Fruit fly (Drosophila melanogaster) whole organism, embryonic: ENCODE data around the gene Gr93d.

Experiments used
- ATbp ChIP-seq: fragments of 200-800 bp; sonication (Bioruptor generic); optimal IDR thresholded peaks from 2 replicates; lab custom pipeline; 2017; ENCODE audit warnings: missing biosample characterization, mild to moderate bottlenecking, missing genetic modification characterization, missing genetic modification reagents
- Ada2b ChIP-seq: fragments of 200-800 bp; sonication (Bioruptor generic); IDR thresholded peaks from 2 replicates; pipeline ENCODE4 v1.3.6; 2022; ENCODE audit warnings: missing biosample characterization, missing genetic modification characterization
- Adf1 ChIP-seq: fragments of 200-800 bp; sonication (Bioruptor generic); IDR thresholded peaks from 2 replicates; pipeline ENCODE4 v1.3.6; 2022; ENCODE audit warnings: missing biosample characterization, missing genetic modification characterization
- Atf-2 ChIP-seq: fragments of 200-800 bp; sonication (Bioruptor generic); optimal IDR thresholded peaks from 2 replicates; lab custom pipeline; 2016; ENCODE audit warnings: missing biosample characterization, missing genetic modification characterization
- Atf6 ChIP-seq: fragments of 200-800 bp; sonication (Bioruptor generic); IDR thresholded peaks from 2 replicates; pipeline ENCODE4 v1.3.6; 2022; ENCODE audit warnings: missing biosample characterization, missing genetic modification characterization
- Awh ChIP-seq: fragments of 200-800 bp; sonication (Bioruptor generic); IDR thresholded peaks from 2 replicates; pipeline ENCODE4, ENCODE4 v1.3.6; 2022; ENCODE audit warnings: missing biosample characterization, missing genetic modification characterization
- CG10462 ChIP-seq: fragments of 200-800 bp; sonication (Bioruptor generic); optimal IDR thresholded peaks from 2 replicates; lab custom pipeline; 2016; ENCODE audit warnings: missing biosample characterization, missing genetic modification characterization
- CG11456 ChIP-seq: fragments of 200-800 bp; sonication (Bioruptor generic); IDR thresholded peaks from 3 replicates; pipeline ENCODE4 v1.3.6; 2022; ENCODE audit warnings: missing biosample characterization, missing genetic modification characterization
- CG12236 ChIP-seq: fragments of 200-800 bp; sonication (Bioruptor generic); optimal IDR thresholded peaks from 2 replicates; lab custom pipeline; 2016; ENCODE audit warnings: missing biosample characterization, missing genetic modification characterization
- CG12659 ChIP-seq: fragments of 200-800 bp; sonication (Bioruptor generic); optimal IDR thresholded peaks from 3 replicates; lab custom pipeline; 2017; ENCODE audit warnings: mild to moderate bottlenecking, missing biosample characterization, missing genetic modification reagents, missing genetic modification characterization
- CG13424 ChIP-seq: fragments of 200-800 bp; sonication (Bioruptor generic); optimal IDR thresholded peaks from 2 replicates; lab custom pipeline; 2019; ENCODE audit warnings: missing biosample characterization, mild to moderate bottlenecking, missing genetic modification characterization, moderate library complexity
- CG14441 ChIP-seq: fragments of 200-800 bp; sonication (Bioruptor generic); IDR thresholded peaks from 2 replicates; pipeline ENCODE4 v1.3.6; 2022; ENCODE audit warnings: missing biosample characterization, missing genetic modification characterization
- CG15601 ChIP-seq: fragments of 200-800 bp; sonication (Bioruptor generic); optimal IDR thresholded peaks from 3 replicates; lab custom pipeline; 2019; ENCODE audit warnings: missing biosample characterization, mild to moderate bottlenecking, missing genetic modification characterization, moderate library complexity
- CG18476 ChIP-seq: fragments of 200-800 bp; sonication (Bioruptor generic); optimal IDR thresholded peaks from 2 replicates; lab custom pipeline; 2016; ENCODE audit warnings: missing biosample characterization, mild to moderate bottlenecking, missing genetic modification characterization
- CG2116 ChIP-seq: fragments of 200-800 bp; sonication (Bioruptor generic); optimal IDR thresholded peaks from 3 replicates; lab custom pipeline; 2018; ENCODE audit warnings: missing biosample characterization, mild to moderate bottlenecking, missing genetic modification characterization
- CG32772 ChIP-seq: fragments of 200-800 bp; sonication (Bioruptor generic); IDR thresholded peaks from 2 replicates; pipeline ENCODE4 v1.3.6; 2022; ENCODE audit warnings: missing biosample characterization, missing genetic modification characterization
- CG33557 ChIP-seq: fragments of 200-800 bp; sonication (Bioruptor generic); optimal IDR thresholded peaks from 2 replicates; lab custom pipeline; 2019; ENCODE audit warnings: missing biosample characterization, mild to moderate bottlenecking, missing genetic modification characterization, moderate library complexity
- CG4820 ChIP-seq: fragments of 200-800 bp; sonication (Bioruptor generic); optimal IDR thresholded peaks from 3 replicates; lab custom pipeline; 2016; ENCODE audit warnings: missing biosample characterization, missing genetic modification characterization
- CG6254 ChIP-seq: fragments of 200-800 bp; sonication (Bioruptor generic); optimal IDR thresholded peaks from 3 replicates; lab custom pipeline; 2017; ENCODE audit warnings: mild to moderate bottlenecking, missing biosample characterization, missing genetic modification reagents, missing genetic modification characterization
- CG7928 ChIP-seq: fragments of 200-800 bp; sonication (Bioruptor generic); optimal IDR thresholded peaks from 2 replicates; lab custom pipeline; 2017; ENCODE audit warnings: missing biosample characterization, mild to moderate bottlenecking, missing genetic modification characterization
- CG8388 ChIP-seq: fragments of 200-800 bp; sonication (Bioruptor generic); optimal IDR thresholded peaks from 2 replicates; lab custom pipeline; 2019; ENCODE audit warnings: missing biosample characterization, mild to moderate bottlenecking, missing genetic modification characterization, moderate library complexity
- CG8944 ChIP-seq: fragments of 200-800 bp; sonication (Bioruptor generic); optimal IDR thresholded peaks from 3 replicates; lab custom pipeline; 2016; ENCODE audit warnings: missing biosample characterization, missing genetic modification characterization
- CG9817 ChIP-seq: fragments of 200-800 bp; sonication (Bioruptor generic); optimal IDR thresholded peaks from 2 replicates; lab custom pipeline; 2018; ENCODE audit warnings: missing biosample characterization, mild to moderate bottlenecking, missing genetic modification characterization, moderate library complexity
- CoRest ChIP-seq: fragments of 200-800 bp; sonication (Bioruptor generic); optimal IDR thresholded peaks from 3 replicates; lab custom pipeline; 2018; ENCODE audit warnings: missing biosample characterization, mild to moderate bottlenecking, missing genetic modification characterization, moderate library complexity
- D19A ChIP-seq: fragments of 200-800 bp; optimal IDR thresholded peaks from 3 replicates; lab custom pipeline; 2019; ENCODE audit warnings: missing biosample characterization, mild to moderate bottlenecking, missing genetic modification characterization, moderate library complexity
- Dip3 ChIP-seq: fragments of 200-800 bp; sonication (Bioruptor generic); optimal IDR thresholded peaks from 3 replicates; lab custom pipeline; 2016; ENCODE audit warnings: missing biosample characterization, missing genetic modification characterization
- Ets97D ChIP-seq: fragments of 200-800 bp; sonication (Bioruptor generic); optimal IDR thresholded peaks from 3 replicates; lab custom pipeline; 2016; ENCODE audit warnings: missing biosample characterization, missing genetic modification characterization
- Nf-YB ChIP-seq: fragments of 200-800 bp; sonication (Bioruptor generic); optimal IDR thresholded peaks from 3 replicates; lab custom pipeline; 2019; ENCODE audit warnings: missing biosample characterization, mild to moderate bottlenecking, missing genetic modification characterization, moderate library complexity
- Oli ChIP-seq: fragments of 200-800 bp; sonication (Bioruptor generic); optimal IDR thresholded peaks from 2 replicates; lab custom pipeline; 2018; ENCODE audit warnings: missing biosample characterization, mild to moderate bottlenecking, missing genetic modification characterization, moderate library complexity
- Ptx1 ChIP-seq: fragments of 200-800 bp; sonication (Bioruptor generic); IDR thresholded peaks from 2 replicates; pipeline ENCODE4 v1.3.6; 2022; ENCODE audit warnings: missing biosample characterization, missing genetic modification characterization
- Sry-β ChIP-seq: fragments of 200-800 bp; sonication (Bioruptor generic); optimal IDR thresholded peaks from 2 replicates; lab custom pipeline; 2018; ENCODE audit warnings: missing biosample characterization, mild to moderate bottlenecking, missing genetic modification characterization, moderate library complexity
- Stat92E ChIP-seq, 3 experiments: fragments of >200 bp in 2 of 3; fragments of 200-800 bp in 1 of 3; sonication (Bioruptor generic) in 1 of 3; optimal IDR thresholded peaks; 2 replicates each; lab custom pipeline; 2017 to 2019; ENCODE audit warnings: missing biosample characterization in 3 of 3, missing genetic modification characterization in 3 of 3, mild to moderate bottlenecking in 1 of 3, moderate library complexity in 1 of 3
- Usf ChIP-seq: fragments of 200-800 bp; sonication (Bioruptor generic); optimal IDR thresholded peaks from 2 replicates; lab custom pipeline; 2017; ENCODE audit warnings: missing genotype, missing biosample characterization, missing genetic modification characterization
- bcd ChIP-seq: fragments of 200-800 bp; sonication (Bioruptor generic); optimal IDR thresholded peaks from 2 replicates; lab custom pipeline; 2017; ENCODE audit warnings: missing biosample characterization, mild to moderate bottlenecking, missing genetic modification characterization
- chif ChIP-seq, 2 experiments: fragments of 200-800 bp; sonication (Bioruptor generic); optimal IDR thresholded peaks; 3 replicates each; lab custom pipeline; 2016; ENCODE audit warnings: missing biosample characterization in 2 of 2, missing genetic modification characterization in 2 of 2
- dm ChIP-seq: fragments of 200-800 bp; sonication (Bioruptor generic); optimal IDR thresholded peaks from 3 replicates; lab custom pipeline; 2016; ENCODE audit warnings: missing biosample characterization, missing genetic modification characterization
- eve ChIP-seq, 2 experiments: fragments of >200 bp; optimal IDR thresholded peaks; 2 replicates each; lab custom pipeline; 2017; ENCODE audit warnings: missing biosample characterization in 2 of 2, missing genetic modification characterization in 2 of 2
- ewg ChIP-seq: fragments of 200-800 bp; sonication (Bioruptor generic); optimal IDR thresholded peaks from 3 replicates; lab custom pipeline; 2017; ENCODE audit warnings: mild to moderate bottlenecking, missing biosample characterization, missing genetic modification reagents, missing genetic modification characterization
- fu2 ChIP-seq: fragments of 200-800 bp; sonication (Bioruptor generic); optimal IDR thresholded peaks from 2 replicates; lab custom pipeline; 2016; ENCODE audit warnings: missing biosample characterization, missing genetic modification characterization
- gcm2 ChIP-seq: fragments of 200-800 bp; sonication (Bioruptor generic); optimal IDR thresholded peaks from 2 replicates; lab custom pipeline; 2016; ENCODE audit warnings: missing biosample characterization, missing genetic modification characterization
- h ChIP-seq: fragments of >200 bp; optimal IDR thresholded peaks from 2 replicates; lab custom pipeline; 2017
- hkb ChIP-seq, 2 experiments: fragments of 200-800 bp in 1 of 2; fragments of >200 bp in 1 of 2; sonication (Bioruptor generic) in 1 of 2; IDR thresholded peaks in 1 of 2; optimal IDR thresholded peaks in 1 of 2; 2 replicates each; pipeline versions ENCODE4 v1.3.6 to Lab custom; 2017 to 2022; ENCODE audit warnings: missing biosample characterization in 1 of 2, missing genetic modification characterization in 1 of 2
- ken ChIP-seq: fragments of 200-800 bp; sonication (Bioruptor generic); IDR thresholded peaks from 3 replicates; pipeline ENCODE4 v1.3.6; 2022; ENCODE audit warnings: missing biosample characterization, missing genetic modification characterization
- mam ChIP-seq: fragments of 200-800 bp; sonication (Bioruptor generic); optimal IDR thresholded peaks from 3 replicates; lab custom pipeline; 2016; ENCODE audit warnings: missing biosample characterization, missing genetic modification characterization
- pnt ChIP-seq: fragments of 200-800 bp; sonication (Bioruptor generic); optimal IDR thresholded peaks from 3 replicates; lab custom pipeline; 2016; ENCODE audit warnings: missing biosample characterization, missing genetic modification characterization
- ranshi ChIP-seq: fragments of 200-800 bp; sonication (Bioruptor generic); IDR thresholded peaks from 2 replicates; pipeline ENCODE4 v1.3.6; 2022; ENCODE audit warnings: missing biosample characterization, missing genetic modification characterization
- row ChIP-seq: fragments of 200-800 bp; sonication (Bioruptor generic); IDR thresholded peaks from 3 replicates; pipeline ENCODE4 v1.3.6; 2022; ENCODE audit warnings: missing biosample characterization, missing genetic modification characterization
- run ChIP-seq: fragments of 200-800 bp; sonication (Bioruptor generic); optimal IDR thresholded peaks from 3 replicates; lab custom pipeline; 2018; ENCODE audit warnings: missing biosample characterization, mild to moderate bottlenecking, missing genetic modification characterization
- sens ChIP-seq: fragments of 200-800 bp; sonication (Bioruptor generic); peaks from one replicate; lab custom pipeline; 2016; ENCODE audit warnings: missing biosample characterization, missing genetic modification characterization
- tap ChIP-seq: fragments of 200-800 bp; optimal IDR thresholded peaks from 3 replicates; lab custom pipeline; 2019; ENCODE audit warnings: missing biosample characterization, mild to moderate bottlenecking, missing genetic modification characterization, moderate library complexity
- trem ChIP-seq: fragments of 200-800 bp; optimal IDR thresholded peaks from 3 replicates; lab custom pipeline; 2019; ENCODE audit warnings: missing biosample characterization, mild to moderate bottlenecking, missing genetic modification characterization, moderate library complexity

The Gr93d gene

DNA sequence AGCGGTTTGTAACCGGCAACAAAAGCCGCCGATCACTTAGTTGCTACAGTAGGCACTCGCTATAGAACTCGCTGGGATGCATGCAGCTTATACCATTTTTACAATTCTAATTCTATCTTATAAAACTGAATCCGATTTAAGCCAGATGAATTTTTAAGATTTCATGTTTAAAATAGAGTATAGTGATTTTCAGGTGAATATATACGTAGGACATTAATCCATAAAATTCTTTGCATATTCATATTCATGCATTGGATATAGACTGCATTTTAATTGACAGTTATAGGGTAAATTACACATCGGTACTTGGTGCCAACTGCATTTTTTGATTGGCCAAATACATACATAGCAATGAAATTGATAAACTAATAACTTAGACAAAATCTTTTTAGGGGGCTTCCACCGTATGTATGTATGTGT lies 41.1 kb upstream of the Gr93d start:
- TF ChIP-seq CG33557 (GFP tag; lab: Kevin White, UChicago) (peak; percentile 13), Sry-β (GFP tag; lab: Kevin White, UChicago) (no peak), Usf (no peak), Adf1 (GFP tag; lab: Robert Waterston, UW) (0 out of 2 replicates have a peak, but pooled peaks have one; percentile 1), CG12659 (no peak), CG18476 (GFP tag; lab: Kevin White, UChicago) (peak; percentile 36), CG9817 (tag; lab: Kevin White, UChicago) (peak; percentile 19), row (GFP tag; lab: Robert Waterston, UW) (peak; percentile 66), CG10462 (GFP tag; lab: Kevin White, UChicago) (no peak), D19A (tag; lab: Kevin White, UChicago) (no peak), Dip3 (GFP tag; lab: Kevin White, UChicago) (no peak), CG15601 (tag; lab: Kevin White, UChicago) (peak; percentile 1), dm (GFP tag; lab: Kevin White, UChicago) (no peak), CG2116 (GFP tag; lab: Kevin White, UChicago) (no peak), fu2 (GFP tag; lab: Kevin White, UChicago) (no peak), chif (GFP tag; optimal IDR thresholded peaks at IDR 0.05; lab: Kevin White, UChicago) (peak in 1 of 2 experiments; percentile 8), bcd (peak; percentile 32), ATbp (GFP tag; lab: Kevin White, UChicago) (peak; percentile 14), CG6254 (GFP tag; lab: Kevin White, UChicago) (no peak), ranshi (peak; percentile 53), CG7928 (GFP tag; lab: Kevin White, UChicago) (no peak), gcm2 (GFP tag; lab: Kevin White, UChicago) (no peak), CG13424 (peak; percentile 18), Ada2b (GFP tag; lab: Robert Waterston, UW) (no peak; the same call in 1 of the 2 replicates), Stat92E (GFP tag; optimal IDR thresholded peaks at IDR 0.05; lab: Kevin White, UChicago) (no peak), CG8944 (GFP tag; lab: Kevin White, UChicago) (peak; percentile 49), Atf-2 (GFP tag; lab: Kevin White, UChicago) (no peak), trem (tag; lab: Kevin White, UChicago) (no peak), Awh (GFP tag; lab: Robert Waterston, UW) (0 out of 2 replicates have a peak, but pooled peaks have one; percentile 43), CG11456 (GFP tag; lab: Robert Waterston, UW) (peak; percentile 57; the same call in 1 of the 3 replicates), eve (GFP tag; optimal IDR thresholded peaks at IDR 0.05; lab: Kevin White, UChicago) (no peak), Nf-YB (GFP tag; lab: Kevin White, UChicago) (no peak), CG4820 (peak; percentile 44), Atf6 (GFP tag; lab: Robert Waterston, UW) (peak; percentile 31; the same call in 1 of the 2 replicates), sens (peak; percentile 51), tap (tag; lab: Kevin White, UChicago) (no peak), CoRest (tag; lab: Kevin White, UChicago) (peak; percentile 45), Oli (tag; lab: Kevin White, UChicago) (peak; percentile 28), run (no peak), pnt (peak; percentile 35), CG12236 (GFP tag; lab: Kevin White, UChicago) (no peak), hkb (optimal IDR thresholded peaks at IDR 0.05; lab: Kevin White, UChicago) (no peak), hkb (GFP tag; IDR thresholded peaks at IDR 0.05; lab: Robert Waterston, UW) (peak; percentile 41; the same call in 1 of the 2 replicates), CG14441 (GFP tag; lab: Robert Waterston, UW) (peak; percentile 47), mam (GFP tag; lab: Kevin White, UChicago) (peak; percentile 0), Ets97D (no peak), ewg (GFP tag; lab: Kevin White, UChicago) (no peak), CG8388 (GFP tag; lab: Kevin White, UChicago) (peak; percentile 32), ken (GFP tag; lab: Robert Waterston, UW) (0 out of 3 replicates have a peak, but pooled peaks have one; percentile 53), h (no peak), CG32772 (GFP tag; lab: Robert Waterston, UW) (peak; percentile 67), Ptx1 (GFP tag; lab: Robert Waterston, UW) (peak; percentile 65)
